Fruit fly (Drosophila melanogaster) whole organism, embryonic: ENCODE measurements around the gene bnl.

Experiments used
- Aef1 ChIP-seq: fragments of 200-800 bp; sonication (Bioruptor generic); IDR thresholded peaks from 3 replicates; pipeline ENCODE4 v1.3.6; 2022; ENCODE audit warnings: missing biosample characterization, missing genetic modification characterization
- CG10321 ChIP-seq: fragments of 200-800 bp; sonication (Bioruptor generic); IDR thresholded peaks from 2 replicates; pipeline ENCODE4 v1.3.6; 2022; ENCODE audit warnings: missing biosample characterization, missing genetic modification characterization
- CG11398 ChIP-seq: fragments of 200-800 bp; sonication (Bioruptor generic); optimal IDR thresholded peaks from 2 replicates; lab custom pipeline; 2016; ENCODE audit warnings: missing biosample characterization, missing genetic modification characterization
- CG11695 ChIP-seq: fragments of 200-800 bp; sonication (Bioruptor generic); IDR thresholded peaks from 3 replicates; pipeline ENCODE4 v1.3.6; 2022; ENCODE audit warnings: missing biosample characterization, missing genetic modification characterization
- CG13775 ChIP-seq: fragments of 200-800 bp; sonication (Bioruptor generic); optimal IDR thresholded peaks from 3 replicates; lab custom pipeline; 2017; ENCODE audit warnings: missing biosample characterization, mild to moderate bottlenecking, missing genetic modification characterization
- CG13894 ChIP-seq: fragments of 200-800 bp; sonication (Bioruptor generic); optimal IDR thresholded peaks from 3 replicates; lab custom pipeline; 2018; ENCODE audit warnings: missing biosample characterization, mild to moderate bottlenecking, missing genetic modification characterization, moderate library complexity
- CG14014 ChIP-seq: fragments of 200-800 bp; sonication (Bioruptor generic); IDR thresholded peaks from 2 replicates; pipeline ENCODE4 v1.3.6; 2022; ENCODE audit warnings: missing biosample characterization, missing genetic modification characterization
- CG18476 ChIP-seq: fragments of 200-800 bp; sonication (Bioruptor generic); optimal IDR thresholded peaks from 2 replicates; lab custom pipeline; 2016; ENCODE audit warnings: missing biosample characterization, mild to moderate bottlenecking, missing genetic modification characterization
- CG30403 ChIP-seq: fragments of 200-800 bp; sonication (Bioruptor generic); optimal IDR thresholded peaks from 3 replicates; lab custom pipeline; 2016; ENCODE audit warnings: missing biosample characterization, missing genetic modification characterization
- CG31441 ChIP-seq: fragments of 200-800 bp; sonication (Bioruptor generic); IDR thresholded peaks from 2 replicates; pipeline ENCODE4 v1.3.6; 2022; ENCODE audit warnings: missing biosample characterization, missing genetic modification characterization
- CG34224 ChIP-seq: fragments of 200-800 bp; sonication (Bioruptor generic); IDR thresholded peaks from 3 replicates; pipeline ENCODE4 v1.3.6; 2022; ENCODE audit warnings: missing biosample characterization, missing genetic modification characterization; ENCODE audit not compliant: partially characterized antibody
- CG3838 ChIP-seq: fragments of 200-800 bp; sonication (Bioruptor generic); optimal IDR thresholded peaks from 3 replicates; lab custom pipeline; 2016; ENCODE audit warnings: missing biosample characterization, missing genetic modification characterization
- CG4404 ChIP-seq: fragments of 200-800 bp; sonication (Bioruptor generic); IDR thresholded peaks from 2 replicates; pipeline ENCODE4 v1.3.6; 2022; ENCODE audit warnings: missing biosample characterization, missing genetic modification characterization
- CG4730 ChIP-seq: fragments of 200-800 bp; sonication (Bioruptor generic); IDR thresholded peaks from 2 replicates; pipeline ENCODE4 v1.3.6; 2022; ENCODE audit warnings: missing biosample characterization, missing genetic modification characterization
- CG4820 ChIP-seq: fragments of 200-800 bp; sonication (Bioruptor generic); optimal IDR thresholded peaks from 3 replicates; lab custom pipeline; 2016; ENCODE audit warnings: missing biosample characterization, missing genetic modification characterization
- CG5180 ChIP-seq: fragments of 200-800 bp; sonication (Bioruptor generic); optimal IDR thresholded peaks from 3 replicates; lab custom pipeline; 2017; ENCODE audit warnings: missing biosample characterization, missing genetic modification characterization, mild to moderate bottlenecking, moderate library complexity, missing genetic modification reagents
- CG6683 ChIP-seq: fragments of 200-800 bp; sonication (Bioruptor generic); optimal IDR thresholded peaks from 2 replicates; lab custom pipeline; 2017; ENCODE audit warnings: missing biosample characterization, mild to moderate bottlenecking, missing genetic modification characterization, missing genetic modification reagents
- CG7271 ChIP-seq: fragments of 200-800 bp; sonication (Bioruptor generic); optimal IDR thresholded peaks from 2 replicates; lab custom pipeline; 2018; ENCODE audit warnings: missing biosample characterization, mild to moderate bottlenecking, missing genetic modification characterization, moderate library complexity
- CG8359 ChIP-seq: fragments of 200-800 bp; sonication (Bioruptor generic); optimal IDR thresholded peaks from 2 replicates; lab custom pipeline; 2017; ENCODE audit warnings: missing biosample characterization, mild to moderate bottlenecking, missing genetic modification characterization, borderline replicate concordance
- CG8388 ChIP-seq: fragments of 200-800 bp; sonication (Bioruptor generic); optimal IDR thresholded peaks from 2 replicates; lab custom pipeline; 2019; ENCODE audit warnings: missing biosample characterization, mild to moderate bottlenecking, missing genetic modification characterization, moderate library complexity
- CG9797 ChIP-seq: fragments of 200-800 bp; sonication (Bioruptor generic); optimal IDR thresholded peaks from 3 replicates; lab custom pipeline; 2018; ENCODE audit warnings: missing biosample characterization, mild to moderate bottlenecking, missing genetic modification characterization
- Dp ChIP-seq: fragments of 200-800 bp; sonication (Bioruptor generic); optimal IDR thresholded peaks from 2 replicates; lab custom pipeline; 2018; ENCODE audit warnings: missing biosample characterization, mild to moderate bottlenecking, missing genetic modification characterization, moderate library complexity
- ERR ChIP-seq: fragments of 200-800 bp; sonication (Bioruptor generic); optimal IDR thresholded peaks from 2 replicates; lab custom pipeline; 2016; ENCODE audit warnings: missing biosample characterization, missing genetic modification characterization
- H2.0 ChIP-seq: fragments of 200-800 bp; sonication (Bioruptor generic); IDR thresholded peaks from 2 replicates; pipeline ENCODE4 v1.3.6; 2022; ENCODE audit warnings: missing biosample characterization, missing genetic modification characterization
- HLHmδ ChIP-seq: fragments of 200-800 bp; sonication (Bioruptor generic); optimal IDR thresholded peaks from 2 replicates; lab custom pipeline; 2018; ENCODE audit warnings: missing biosample characterization, mild to moderate bottlenecking, missing genetic modification characterization, moderate library complexity
- Hr3 ChIP-seq: fragments of 200-800 bp; sonication (Bioruptor generic); optimal IDR thresholded peaks from 3 replicates; lab custom pipeline; 2016; ENCODE audit warnings: missing biosample characterization, missing genetic modification characterization
- Lhr ChIP-seq: fragments of 200-800 bp; sonication (Bioruptor generic); optimal IDR thresholded peaks from 3 replicates; lab custom pipeline; 2017; ENCODE audit warnings: mild to moderate bottlenecking, missing biosample characterization, missing genetic modification reagents, missing genetic modification characterization
- Lim3 ChIP-seq: fragments of 200-800 bp; sonication (Bioruptor generic); IDR thresholded peaks from 2 replicates; pipeline ENCODE4 v1.3.6; 2022; ENCODE audit warnings: missing biosample characterization, missing genetic modification characterization
- NK7.1 ChIP-seq: fragments of 200-800 bp; sonication (Bioruptor generic); optimal IDR thresholded peaks from 3 replicates; lab custom pipeline; 2016; ENCODE audit warnings: missing biosample characterization, missing genetic modification characterization
- ato ChIP-seq: fragments of 200-800 bp; sonication (Bioruptor generic); IDR thresholded peaks from 2 replicates; pipeline ENCODE4 v1.3.6; 2022; ENCODE audit warnings: missing biosample characterization, missing genetic modification characterization; ENCODE audit not compliant: partially characterized antibody
- bowl ChIP-seq: fragments of 200-800 bp; sonication (Bioruptor generic); IDR thresholded peaks from 2 replicates; pipeline ENCODE4 v1.3.6; 2022; ENCODE audit warnings: missing biosample characterization, missing genetic modification characterization
- cas ChIP-seq: fragments of 200-800 bp; sonication (Bioruptor generic); IDR thresholded peaks from 2 replicates; pipeline ENCODE4 v1.3.6; 2022; ENCODE audit warnings: missing biosample characterization, missing genetic modification characterization
- chinmo ChIP-seq: fragments of 200-800 bp; sonication (Bioruptor generic); IDR thresholded peaks from 4 replicates; pipeline ENCODE4 v1.3.6; 2022; ENCODE audit warnings: missing biosample characterization, missing genetic modification characterization; ENCODE audit not compliant: partially characterized antibody
- disco-r ChIP-seq: fragments of 200-800 bp; sonication (Bioruptor generic); optimal IDR thresholded peaks from 2 replicates; lab custom pipeline; 2016; ENCODE audit warnings: missing biosample characterization, missing genetic modification characterization
- dysf ChIP-seq: fragments of 200-800 bp; sonication (Bioruptor generic); IDR thresholded peaks from 3 replicates; pipeline ENCODE4 v1.3.6; 2022; ENCODE audit warnings: missing biosample characterization, missing genetic modification characterization
- fd64A ChIP-seq: fragments of 200-800 bp; sonication (Bioruptor generic); optimal IDR thresholded peaks from 3 replicates; lab custom pipeline; 2018; ENCODE audit warnings: missing biosample characterization, mild to moderate bottlenecking, missing genetic modification characterization
- fu2 ChIP-seq: fragments of 200-800 bp; sonication (Bioruptor generic); optimal IDR thresholded peaks from 2 replicates; lab custom pipeline; 2016; ENCODE audit warnings: missing biosample characterization, missing genetic modification characterization
- grau ChIP-seq: fragments of 200-800 bp; optimal IDR thresholded peaks from 3 replicates; lab custom pipeline; 2019; ENCODE audit warnings: missing biosample characterization, mild to moderate bottlenecking, missing genetic modification characterization, moderate library complexity
- gsb-n ChIP-seq: fragments of 200-800 bp; sonication (Bioruptor generic); optimal IDR thresholded peaks from 3 replicates; lab custom pipeline; 2018; ENCODE audit warnings: missing biosample characterization, mild to moderate bottlenecking, missing genetic modification characterization
- hth ChIP-seq: fragments of >200 bp; optimal IDR thresholded peaks from 2 replicates; lab custom pipeline; 2017; ENCODE audit warnings: inconsistent platforms
- jing ChIP-seq: fragments of 200-800 bp; sonication (Bioruptor generic); optimal IDR thresholded peaks from 2 replicates; lab custom pipeline; 2018; ENCODE audit warnings: missing biosample characterization, mild to moderate bottlenecking, missing genetic modification characterization
- kni ChIP-seq: fragments of 200-800 bp; sonication (Bioruptor generic); optimal IDR thresholded peaks from 3 replicates; lab custom pipeline; 2017; ENCODE audit warnings: mild to moderate bottlenecking, missing biosample characterization, missing genetic modification reagents, missing genetic modification characterization
- oc ChIP-seq: fragments of 200-800 bp; sonication (Bioruptor generic); optimal IDR thresholded peaks from 2 replicates; lab custom pipeline; 2018; ENCODE audit warnings: missing biosample characterization, mild to moderate bottlenecking, missing genetic modification characterization, moderate library complexity
- p53 ChIP-seq: fragments of 200-800 bp; sonication (Bioruptor generic); optimal IDR thresholded peaks from 2 replicates; lab custom pipeline; 2016; ENCODE audit warnings: missing biosample characterization, missing genetic modification characterization
- run ChIP-seq: fragments of 200-800 bp; sonication (Bioruptor generic); optimal IDR thresholded peaks from 3 replicates; lab custom pipeline; 2018; ENCODE audit warnings: missing biosample characterization, mild to moderate bottlenecking, missing genetic modification characterization
- sd ChIP-seq: fragments of 200-800 bp; sonication (Bioruptor generic); optimal IDR thresholded peaks from 3 replicates; lab custom pipeline; 2018; ENCODE audit warnings: missing biosample characterization, mild to moderate bottlenecking, missing genetic modification characterization, moderate library complexity
- stwl ChIP-seq: fragments of 200-800 bp; sonication (Bioruptor generic); optimal IDR thresholded peaks from 3 replicates; lab custom pipeline; 2018; ENCODE audit warnings: missing biosample characterization, mild to moderate bottlenecking, missing genetic modification characterization, moderate library complexity
- tin ChIP-seq: fragments of 200-800 bp; sonication (Bioruptor generic); optimal IDR thresholded peaks from 3 replicates; lab custom pipeline; 2016; ENCODE audit warnings: missing biosample characterization, missing genetic modification characterization
- unpg ChIP-seq: fragments of 200-800 bp; sonication (Bioruptor generic); optimal IDR thresholded peaks from 3 replicates; lab custom pipeline; 2018; ENCODE audit warnings: missing biosample characterization, mild to moderate bottlenecking, missing genetic modification characterization, moderate library complexity
- zf30C ChIP-seq: fragments of 200-800 bp; sonication (Bioruptor generic); optimal IDR thresholded peaks from 3 replicates; lab custom pipeline; 2018; ENCODE audit warnings: missing biosample characterization, mild to moderate bottlenecking, missing genetic modification characterization
- zfh2 ChIP-seq: fragments of 200-800 bp; sonication (Bioruptor generic); optimal IDR thresholded peaks from 2 replicates; lab custom pipeline; 2016; ENCODE audit warnings: missing biosample characterization, missing genetic modification characterization

Gene bnl

DNA sequence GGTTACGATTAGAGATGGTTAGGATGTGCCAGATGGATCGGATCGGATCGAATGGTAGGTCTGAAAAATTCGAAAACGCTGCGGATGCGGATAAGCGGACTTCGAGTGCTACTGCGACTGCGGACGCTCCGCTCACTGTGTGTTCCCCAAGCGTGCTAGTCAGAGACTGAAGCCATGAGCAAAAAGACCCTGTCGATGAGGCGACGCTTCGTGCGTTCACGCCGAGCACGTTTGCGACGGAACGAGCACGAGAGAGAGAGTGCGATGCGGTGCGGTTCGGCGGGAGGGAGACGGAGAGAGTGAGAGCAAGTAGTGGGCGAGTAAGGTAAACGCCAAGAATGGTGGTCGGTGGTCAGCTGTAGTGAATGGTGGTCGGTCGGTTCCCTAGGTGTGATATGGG lies at the start of gene bnl:
TSS of gene bnl (minus strand) at position 131 of the 400 bp plus-strand sequence.
- peak; percentile 78 for TF ChIP-seq kni
- TF ChIP-seq gsb-n (tag; lab: Kevin White, UChicago), result peak; percentile 43
- TF ChIP-seq CG4730 (GFP tag; lab: Robert Waterston, UW), result no peak
- no peak for TF ChIP-seq cas
- peak; percentile 8 for TF ChIP-seq CG11398
- no peak for TF ChIP-seq Lhr (GFP tag; lab: Kevin White, UChicago)
- no peak for TF ChIP-seq CG30403 (GFP tag; lab: Kevin White, UChicago)
- no peak for TF ChIP-seq CG4404 (GFP tag; lab: Robert Waterston, UW)
- no peak for TF ChIP-seq ato (GFP tag; lab: Robert Waterston, UW)
- TF ChIP-seq CG4820, result no peak
- TF ChIP-seq NK7.1 (GFP tag; lab: Kevin White, UChicago), result no peak
- no peak for TF ChIP-seq CG18476 (GFP tag; lab: Kevin White, UChicago)
- TF ChIP-seq H2.0 (GFP tag; lab: Robert Waterston, UW), result 0 out of 2 replicates have a peak, but pooled peaks have one; percentile 30
- TF ChIP-seq zf30C (GFP tag; lab: Kevin White, UChicago), result no peak
- TF ChIP-seq fu2 (GFP tag; lab: Kevin White, UChicago), result no peak
- peak; percentile 62 for TF ChIP-seq CG5180 (GFP tag; lab: Kevin White, UChicago)
- TF ChIP-seq CG10321 (GFP tag; lab: Robert Waterston, UW), result no peak
- TF ChIP-seq CG11695 (GFP tag; lab: Robert Waterston, UW), result peak; percentile 58; the same call in 2 of the 3 replicates
- TF ChIP-seq unpg (GFP tag; lab: Kevin White, UChicago), result peak; percentile 53
- TF ChIP-seq p53 (GFP tag; lab: Kevin White, UChicago), result no peak
- peak; percentile 86 for TF ChIP-seq CG8359 (GFP tag; lab: Kevin White, UChicago)
- TF ChIP-seq Hr3, result no peak
- TF ChIP-seq dysf (GFP tag; lab: Robert Waterston, UW), result peak; percentile 46; the same call in 1 of the 3 replicates
- TF ChIP-seq jing, result peak; percentile 69
- TF ChIP-seq CG3838 (GFP tag; lab: Kevin White, UChicago), result no peak
- no peak; the same call in 1 of the 2 replicates for TF ChIP-seq bowl (GFP tag; lab: Robert Waterston, UW)
- peak; percentile 65; the same call in 2 of the 3 replicates for TF ChIP-seq CG34224
- TF ChIP-seq hth (lab: Kevin White, UChicago), result no peak
- 0 out of 2 replicates have a peak, but pooled peaks have one; percentile 20 for TF ChIP-seq CG14014 (GFP tag; lab: Robert Waterston, UW)
- peak; percentile 84 for TF ChIP-seq CG13894 (tag; lab: Kevin White, UChicago)
- TF ChIP-seq grau, result peak; percentile 44
- no peak for TF ChIP-seq Lim3
- TF ChIP-seq CG8388 (GFP tag; lab: Kevin White, UChicago), result peak; percentile 12
- TF ChIP-seq fd64A (GFP tag; lab: Kevin White, UChicago), result peak; percentile 9
- TF ChIP-seq chinmo, result peak; percentile 83; the same call in 3 of the 4 replicates
- TF ChIP-seq zfh2 (GFP tag; lab: Kevin White, UChicago), result no peak
- TF ChIP-seq CG13775 (GFP tag; lab: Kevin White, UChicago), result peak; percentile 99
- TF ChIP-seq ERR (GFP tag; lab: Kevin White, UChicago), result peak; percentile 42
- no peak for TF ChIP-seq Dp (GFP tag; lab: Kevin White, UChicago)
- TF ChIP-seq CG7271 (tag; lab: Kevin White, UChicago), result no peak
- TF ChIP-seq CG6683 (GFP tag; lab: Kevin White, UChicago), result no peak
- peak; percentile 3 for TF ChIP-seq CG9797 (GFP tag; lab: Kevin White, UChicago)
- TF ChIP-seq sd, result peak; percentile 62
- peak; percentile 47; the same call in 1 of the 2 replicates for TF ChIP-seq CG31441
- TF ChIP-seq tin, result peak; percentile 15
- no peak for TF ChIP-seq disco-r (GFP tag; lab: Kevin White, UChicago)
- TF ChIP-seq stwl (tag; lab: Kevin White, UChicago), result peak; percentile 50
- TF ChIP-seq run, result peak; percentile 36
- peak; percentile 60 for TF ChIP-seq oc
- TF ChIP-seq Aef1 (GFP tag; lab: Robert Waterston, UW), result no peak
- peak; percentile 84 for TF ChIP-seq HLHmδ (GFP tag; lab: Kevin White, UChicago)
